Fruit fly (Drosophila melanogaster): ENCODE results near the gene Pex16.
A peak's percentile ranks its signal among the peaks of the same experiment; 100 is the strongest.

Pex16 gene

dm6 chr3L:20769350-20769749, 8.7 kb downstream of the Pex16 start, which contains the start of the genes CG4074 and CG4186:
TSS of gene CG4074 (minus strand) at chr3L:20769500.
TSS of gene CG4186 (plus strand) at chr3L:20769586.
- no peak for TF ChIP-seq sv (GFP tag; optimal IDR thresholded peaks at IDR 0.05)
- no peak for TF ChIP-seq dsf (GFP tag; optimal IDR thresholded peaks at IDR 0.05; ENCODE audit: borderline replicate concordance)
- peak; percentile 5 for TF ChIP-seq sage (GFP tag; optimal IDR thresholded peaks at IDR 0.05)
- TF ChIP-seq jim (GFP tag; optimal IDR thresholded peaks at IDR 0.05) = no peak
- no peak for TF ChIP-seq dmrt93B (GFP tag; optimal IDR thresholded peaks at IDR 0.05)

- TF ChIP-seq Abd-B (GFP tag; optimal IDR thresholded peaks at IDR 0.05) = no peak
- no peak for TF ChIP-seq usp (GFP tag; optimal IDR thresholded peaks at IDR 0.05)
- no peak for TF ChIP-seq lola (GFP tag; optimal IDR thresholded peaks at IDR 0.05)
- TF ChIP-seq Dfd (GFP tag; optimal IDR thresholded peaks at IDR 0.05) = no peak
- no peak for TF ChIP-seq Sp1 (GFP tag; optimal IDR thresholded peaks at IDR 0.05)
- TF ChIP-seq Hr83 (GFP tag; optimal IDR thresholded peaks at IDR 0.05; ENCODE audit: poor library complexity, severe bottlenecking) = no peak
- TF ChIP-seq dl (GFP tag; optimal IDR thresholded peaks at IDR 0.05; ENCODE audit: insufficient read depth in 1 of 2, partially characterized antibody in 2 of 2) = no peak
- no peak for TF ChIP-seq Mio (GFP tag; optimal IDR thresholded peaks at IDR 0.05)
- TF ChIP-seq h (GFP tag; optimal IDR thresholded peaks at IDR 0.05) = no peak
- TF ChIP-seq brk (GFP tag; optimal IDR thresholded peaks at IDR 0.05) = no peak
- TF ChIP-seq sage (GFP tag; optimal IDR thresholded peaks at IDR 0.05) = no peak
- no peak for TF ChIP-seq fru (GFP tag; optimal IDR thresholded peaks at IDR 0.05)
- TF ChIP-seq GATAd (GFP tag; optimal IDR thresholded peaks at IDR 0.05) = no peak
- TF ChIP-seq CrebA (GFP tag; optimal IDR thresholded peaks at IDR 0.05; ENCODE audit: borderline replicate concordance) = no peak
Observed at dm6 chr3L:20767227-20767626, 10.8 kb downstream of the Pex16 start.

dm6 chr3L:20761482-20761881, 16.6 kb downstream of the Pex16 start:
- TF ChIP-seq rgr (GFP tag; optimal IDR thresholded peaks at IDR 0.05) (no peak), Rel (GFP tag; optimal IDR thresholded peaks at IDR 0.05) (no peak), Rel (tag; optimal IDR thresholded peaks at IDR 0.05) (no peak), Hr83 (GFP tag; optimal IDR thresholded peaks at IDR 0.05; ENCODE audit: poor library complexity, severe bottlenecking) (no peak), pan (optimal IDR thresholded peaks at IDR 0.05) (no peak), dsf (GFP tag; optimal IDR thresholded peaks at IDR 0.05; ENCODE audit: borderline replicate concordance) (no peak), tai (GFP tag; optimal IDR thresholded peaks at IDR 0.05) (no peak), lola (GFP tag; optimal IDR thresholded peaks at IDR 0.05) (no peak), OdsH (GFP tag; optimal IDR thresholded peaks at IDR 0.05) (no peak), dmrt93B (GFP tag; optimal IDR thresholded peaks at IDR 0.05) (no peak), Hr78 (GFP tag; optimal IDR thresholded peaks at IDR 0.05) (no peak), CrebA (GFP tag; optimal IDR thresholded peaks at IDR 0.05; ENCODE audit: borderline replicate concordance) (no peak)

DNA sequence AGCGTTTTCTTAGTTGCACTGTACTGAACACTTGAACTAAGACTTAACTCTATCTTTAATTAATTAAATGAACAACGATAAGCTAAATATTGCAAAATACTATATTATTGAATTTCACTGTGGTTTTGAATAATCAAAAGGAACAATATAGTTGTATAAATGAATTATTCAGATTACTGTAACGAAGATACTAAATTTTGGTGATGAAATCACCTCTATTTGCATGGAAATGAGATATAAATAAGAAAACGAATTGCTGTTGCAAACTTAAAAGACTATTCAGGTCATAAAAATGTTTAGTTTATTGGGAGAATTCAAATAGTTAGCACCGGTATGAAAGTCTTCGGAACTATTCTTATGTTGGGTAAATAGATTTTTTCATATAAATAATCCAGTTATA, 19.5 kb downstream of the Pex16 start, which contains the start of gene CG43251:
Gene CG43251 (plus strand): TSS at position 301 of the 400 bp plus-strand sequence.
- TF ChIP-seq br (GFP tag; optimal IDR thresholded peaks at IDR 0.05) (no peak), rgr (GFP tag; optimal IDR thresholded peaks at IDR 0.05) (no peak), Mio (GFP tag; optimal IDR thresholded peaks at IDR 0.05) (no peak), psq (GFP tag; optimal IDR thresholded peaks at IDR 0.05) (no peak), foxo (GFP tag; optimal IDR thresholded peaks at IDR 0.05) (no peak), brk (GFP tag; optimal IDR thresholded peaks at IDR 0.05) (no peak), CG9705 (GFP tag; optimal IDR thresholded peaks at IDR 0.05) (no peak), tai (GFP tag; optimal IDR thresholded peaks at IDR 0.05) (no peak), Jra (GFP tag; optimal IDR thresholded peaks at IDR 0.05) (no peak), fru (GFP tag; optimal IDR thresholded peaks at IDR 0.05) (no peak), Hr83 (GFP tag; optimal IDR thresholded peaks at IDR 0.05; ENCODE audit: poor library complexity, severe bottlenecking) (no peak), dsf (GFP tag; optimal IDR thresholded peaks at IDR 0.05; ENCODE audit: borderline replicate concordance) (no peak), Hnf4 (GFP tag; optimal IDR thresholded peaks at IDR 0.05) (no peak), Myc (optimal IDR thresholded peaks at IDR 0.05) (no peak)

DNA sequence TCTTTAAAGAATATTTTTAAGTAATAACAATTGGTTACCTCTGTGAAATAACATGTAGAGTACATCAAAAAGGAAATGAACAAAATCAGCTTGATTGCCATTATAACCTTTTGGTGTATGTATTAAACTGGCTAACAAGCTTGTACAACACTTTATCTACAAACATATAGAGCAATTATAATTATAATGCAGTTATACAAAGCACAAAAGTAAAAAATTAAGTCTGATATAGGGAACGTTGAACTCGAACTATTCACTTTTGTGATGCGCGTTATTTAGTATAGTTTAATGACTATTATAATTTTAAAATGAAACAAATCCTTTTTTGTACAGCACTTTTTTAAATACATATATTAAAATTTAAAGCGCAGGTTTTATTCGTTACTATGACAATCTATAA, 22.5 kb downstream of the Pex16 start, which contains the start of gene CG33912:
Gene CG33912 (minus strand): TSS at position 101 of the 400 bp plus-strand sequence.
- TF ChIP-seq Abd-B (GFP tag; optimal IDR thresholded peaks at IDR 0.05) = no peak
- no peak for TF ChIP-seq tai (GFP tag; optimal IDR thresholded peaks at IDR 0.05)
- no peak for TF ChIP-seq br (GFP tag; optimal IDR thresholded peaks at IDR 0.05)
- no peak for TF ChIP-seq usp (GFP tag; optimal IDR thresholded peaks at IDR 0.05)
- TF ChIP-seq lola (GFP tag; optimal IDR thresholded peaks at IDR 0.05) = no peak
- no peak for TF ChIP-seq psq (GFP tag; optimal IDR thresholded peaks at IDR 0.05)
- TF ChIP-seq Dfd (GFP tag; optimal IDR thresholded peaks at IDR 0.05) = no peak
- no peak for TF ChIP-seq OdsH (GFP tag; optimal IDR thresholded peaks at IDR 0.05)
- TF ChIP-seq N (GFP tag; optimal IDR thresholded peaks at IDR 0.05) = no peak
- TF ChIP-seq Sp1 (GFP tag; optimal IDR thresholded peaks at IDR 0.05) = no peak
- no peak for TF ChIP-seq ey (GFP tag; optimal IDR thresholded peaks at IDR 0.05)
- TF ChIP-seq Hnf4 (GFP tag; optimal IDR thresholded peaks at IDR 0.05) = no peak
- TF ChIP-seq rgr (GFP tag; optimal IDR thresholded peaks at IDR 0.05) = no peak
- TF ChIP-seq Jra (GFP tag; optimal IDR thresholded peaks at IDR 0.05) = no peak
- TF ChIP-seq fru (GFP tag; optimal IDR thresholded peaks at IDR 0.05) = no peak

All from whole organism, wandering third instar larva.